Fruit fly (Drosophila melanogaster): ENCODE results near the gene Pfrx.

Pfrx gene

DNA sequence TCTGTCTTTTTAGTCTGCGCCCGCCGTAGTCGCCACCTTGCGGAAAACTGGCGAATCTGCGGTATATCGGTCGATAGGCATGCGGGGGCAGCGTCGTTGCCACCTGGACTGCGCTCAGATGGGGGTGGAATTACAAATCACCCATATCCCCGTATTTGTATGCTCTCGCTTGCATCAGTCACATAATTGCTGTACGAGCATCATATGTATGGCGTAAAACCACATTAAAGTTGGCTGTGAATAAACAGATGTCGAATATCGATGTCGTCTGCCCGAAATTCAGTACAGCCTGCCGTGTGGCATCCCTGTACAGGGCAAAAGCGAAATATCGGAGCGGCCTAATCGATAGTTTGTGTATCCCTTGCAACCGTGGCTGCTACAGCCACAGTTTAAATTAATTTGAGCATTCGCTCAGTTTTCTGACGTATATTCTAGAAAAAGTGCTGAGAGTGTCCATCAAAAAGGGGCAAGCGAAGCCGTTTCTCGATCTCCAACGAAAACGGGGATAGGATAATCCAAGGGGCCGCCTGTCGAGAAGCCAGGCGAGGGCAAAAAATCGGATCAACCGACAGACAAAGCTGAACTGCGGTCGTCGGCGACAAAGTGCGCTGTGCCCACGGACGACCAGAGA, 26.6 kb downstream of the Pfrx start, which contains the start of the genes Idh3a and CoRest (continued):
- TF ChIP-seq scrt (GFP tag; optimal IDR thresholded peaks at IDR 0.05) (no peak), CG32767 (GFP tag; IDR thresholded peaks at IDR 0.05) (no peak), gt (GFP tag; IDR thresholded peaks at IDR 0.05) (no peak), HLHmδ (GFP tag; optimal IDR thresholded peaks at IDR 0.05) (no peak), Doc2 (GFP tag; IDR thresholded peaks at IDR 0.05) (no peak), CG11696 (GFP tag; IDR thresholded peaks at IDR 0.05) (no peak), bowl (GFP tag; IDR thresholded peaks at IDR 0.05) (no peak), sna (GFP tag; IDR thresholded peaks at IDR 0.05; ENCODE audit: partially characterized antibody) (peak; percentile 37; the same call in 1 of the 2 replicates), CG6689 (GFP tag; IDR thresholded peaks at IDR 0.05) (0 out of 2 replicates have a peak, but pooled peaks have one; percentile 28), Vsx1 (GFP tag; optimal IDR thresholded peaks at IDR 0.05) (no peak), CG3163 (GFP tag; optimal IDR thresholded peaks at IDR 0.05) (no peak), kni (GFP tag; optimal IDR thresholded peaks at IDR 0.05) (no peak), Aef1 (GFP tag; IDR thresholded peaks at IDR 0.05) (no peak), vnd (GFP tag; IDR thresholded peaks at IDR 0.05; ENCODE audit: partially characterized antibody) (peak; percentile 65), MESR4 (GFP tag; optimal IDR thresholded peaks at IDR 0.05) (peak; percentile 8), fu2 (GFP tag; optimal IDR thresholded peaks at IDR 0.05) (peak; percentile 0), Nf-YA (GFP tag; IDR thresholded peaks at IDR 0.05) (no peak), CG2120 (GFP tag; optimal IDR thresholded peaks at IDR 0.05) (peak; percentile 40), CG17328 (GFP tag; IDR thresholded peaks at IDR 0.05) (no peak), nerfin-2 (GFP tag; IDR thresholded peaks at IDR 0.05; ENCODE audit: partially characterized antibody) (peak; percentile 55; the same call in 1 of the 2 replicates), sob (GFP tag; IDR thresholded peaks at IDR 0.05) (no peak), chm (GFP tag; IDR thresholded peaks at IDR 0.05) (no peak), stwl (tag; optimal IDR thresholded peaks at IDR 0.05) (peak; percentile 28), ssp (GFP tag; IDR thresholded peaks at IDR 0.05) (0 out of 2 replicates have a peak, but pooled peaks have one; percentile 20), nom (GFP tag; optimal IDR thresholded peaks at IDR 0.05) (no peak), CG9215 (GFP tag; IDR thresholded peaks at IDR 0.05) (peak; percentile 54), HLH54F (GFP tag; optimal IDR thresholded peaks at IDR 0.05) (peak; percentile 40), prd (optimal IDR thresholded peaks at IDR 0.05) (no peak), prd (GFP tag; IDR thresholded peaks at IDR 0.05) (peak; percentile 52), CG16815 (GFP tag; optimal IDR thresholded peaks at IDR 0.05) (no peak), bcd (GFP tag; optimal IDR thresholded peaks at IDR 0.05) (no peak), pan (optimal IDR thresholded peaks at IDR 0.05) (no peak), pan (GFP tag; optimal IDR thresholded peaks at IDR 0.05 in 1 of 2, IDR thresholded peaks at IDR 0.05 in 1 of 2) (no peak), CG12155 (GFP tag; optimal IDR thresholded peaks at IDR 0.05) (no peak), CG17385 (GFP tag; optimal IDR thresholded peaks at IDR 0.05) (no peak), amos (GFP tag; IDR thresholded peaks at IDR 0.05; ENCODE audit: partially characterized antibody) (peak; percentile 69), CG11723 (GFP tag; optimal IDR thresholded peaks at IDR 0.05) (no peak), chif (GFP tag; optimal IDR thresholded peaks at IDR 0.05) (no peak), gcm2 (GFP tag; optimal IDR thresholded peaks at IDR 0.05) (no peak), CG8388 (GFP tag; optimal IDR thresholded peaks at IDR 0.05) (no peak), Fer1 (GFP tag; optimal IDR thresholded peaks at IDR 0.05) (no peak), CG15269 (tag; optimal IDR thresholded peaks at IDR 0.05) (no peak), CG2678 (tag; optimal IDR thresholded peaks at IDR 0.05) (no peak), CG14710 (tag; optimal IDR thresholded peaks at IDR 0.05) (peak; percentile 63), Ada2b (GFP tag; IDR thresholded peaks at IDR 0.05) (no peak), aop (GFP tag; IDR thresholded peaks at IDR 0.05) (no peak), trh (GFP tag; optimal IDR thresholded peaks at IDR 0.05) (no peak), CG4404 (GFP tag; IDR thresholded peaks at IDR 0.05) (no peak), Abd-B (GFP tag; optimal IDR thresholded peaks at IDR 0.05) (no peak), pita (GFP tag; optimal IDR thresholded peaks at IDR 0.05) (no peak), CG1233 (GFP tag; optimal IDR thresholded peaks at IDR 0.05) (no peak)
